Worm (Caenorhabditis elegans) whole organism, late embryonic: ENCODE results near the gene T22G5.1.

Experiments used
- C08G9.2 ChIP-seq: sonication (generic microtip); optimal IDR thresholded peaks from 2 replicates; lab custom pipeline; 2016; ENCODE audit warnings: mild to moderate bottlenecking, missing genetic modification characterization, moderate library complexity, missing compliant biosample characterization
- F13H6.1 ChIP-seq: sonication (generic microtip); optimal IDR thresholded peaks from 2 replicates; lab custom pipeline; 2016; ENCODE audit warnings: missing genetic modification characterization, missing compliant biosample characterization
- T23F11.4 ChIP-seq: fragments of 200-800 bp; sonication (Bioruptor generic); optimal IDR thresholded peaks from 2 replicates; lab custom pipeline; 2018; ENCODE audit warnings: mild to moderate bottlenecking, missing genetic modification characterization, missing compliant biosample characterization
- Y22D7AL.16 ChIP-seq: sonication (generic microtip); optimal IDR thresholded peaks from 2 replicates; lab custom pipeline; 2016; ENCODE audit warnings: missing genetic modification characterization, missing compliant biosample characterization
- ama-1 ChIP-seq: fragments of 150-350 bp; optimal IDR thresholded peaks from 2 replicates; lab custom pipeline; 2014
- ceh-14 ChIP-seq: sonication (generic microtip); optimal IDR thresholded peaks from 2 replicates; lab custom pipeline; 2016; ENCODE audit warnings: missing genotype, missing genetic modification characterization, missing compliant biosample characterization
- ceh-18 ChIP-seq: sonication (generic microtip); optimal IDR thresholded peaks from 2 replicates; lab custom pipeline; 2016; ENCODE audit warnings: missing genetic modification characterization, missing compliant biosample characterization
- ceh-19 ChIP-seq: fragments of 200-800 bp; sonication (Bioruptor generic); optimal IDR thresholded peaks from 2 replicates; lab custom pipeline; 2018; ENCODE audit warnings: mild to moderate bottlenecking, missing genetic modification characterization, missing compliant biosample characterization
- ceh-22 ChIP-seq: sonication (generic microtip); optimal IDR thresholded peaks from 2 replicates; lab custom pipeline; 2017; ENCODE audit warnings: missing biosample characterization, missing genetic modification characterization
- ceh-24 ChIP-seq: sonication (generic microtip); optimal IDR thresholded peaks from 2 replicates; lab custom pipeline; 2016; ENCODE audit warnings: mild to moderate bottlenecking, missing genetic modification characterization, missing compliant biosample characterization
- ceh-31 ChIP-seq: sonication (generic microtip); optimal IDR thresholded peaks from 2 replicates; lab custom pipeline; 2016; ENCODE audit warnings: missing genetic modification characterization, missing compliant biosample characterization
- ceh-34 ChIP-seq: sonication (generic microtip); optimal IDR thresholded peaks from 2 replicates; lab custom pipeline; 2016; ENCODE audit warnings: mild to moderate bottlenecking, missing genetic modification characterization, missing compliant biosample characterization
- ceh-6 ChIP-seq: fragments of 200-800 bp; sonication (Bioruptor generic); optimal IDR thresholded peaks from 2 replicates; lab custom pipeline; 2018; ENCODE audit warnings: mild to moderate bottlenecking, missing genetic modification characterization, missing compliant biosample characterization
- ceh-9 ChIP-seq: sonication (generic microtip); optimal IDR thresholded peaks from 2 replicates; lab custom pipeline; 2016; ENCODE audit warnings: mild to moderate bottlenecking, missing genetic modification characterization, inconsistent platforms, missing compliant biosample characterization
- che-1 ChIP-seq: sonication (generic microtip); optimal IDR thresholded peaks from 2 replicates; lab custom pipeline; 2016; ENCODE audit warnings: mild to moderate bottlenecking, missing genetic modification characterization, missing compliant biosample characterization
- dmd-4 ChIP-seq: sonication (generic microtip); optimal IDR thresholded peaks from 2 replicates; lab custom pipeline; 2016; ENCODE audit warnings: borderline replicate concordance, missing genetic modification characterization, missing compliant biosample characterization
- dve-1 ChIP-seq: sonication (generic microtip); optimal IDR thresholded peaks from 2 replicates; lab custom pipeline; 2017; ENCODE audit warnings: antibody characterized with exemption, mild to moderate bottlenecking, missing genetic modification characterization, missing compliant biosample characterization
- elt-2 ChIP-seq: sonication (generic microtip); optimal IDR thresholded peaks from 2 replicates; lab custom pipeline; 2016; ENCODE audit warnings: missing genetic modification reagents, missing genetic modification characterization, missing compliant biosample characterization
- fax-1 ChIP-seq: sonication (generic microtip); optimal IDR thresholded peaks from 2 replicates; lab custom pipeline; 2016; ENCODE audit warnings: missing genotype, missing genetic modification characterization, missing compliant biosample characterization
- fkh-10 ChIP-seq: fragments of 150-350 bp; optimal IDR thresholded peaks from 2 replicates; lab custom pipeline; 2014; ENCODE audit warnings: missing biosample characterization, missing genetic modification reagents, missing genetic modification characterization
- fkh-6 ChIP-seq: sonication (generic microtip); optimal IDR thresholded peaks from 2 replicates; lab custom pipeline; 2016; ENCODE audit warnings: missing genetic modification characterization, missing compliant biosample characterization
- gmeb-2 ChIP-seq: sonication (generic microtip); optimal IDR thresholded peaks from 2 replicates; lab custom pipeline; 2016; ENCODE audit warnings: missing genetic modification characterization, inconsistent platforms, missing compliant biosample characterization
- hlh-13 ChIP-seq: fragments of 200-800 bp; sonication (Bioruptor generic); optimal IDR thresholded peaks from 2 replicates; lab custom pipeline; 2018; ENCODE audit warnings: mild to moderate bottlenecking, missing genetic modification characterization, missing compliant biosample characterization
- hlh-15 ChIP-seq: sonication (generic microtip); optimal IDR thresholded peaks from 2 replicates; lab custom pipeline; 2016; ENCODE audit warnings: missing genetic modification characterization, missing compliant biosample characterization
- hlh-8 ChIP-seq: sonication (generic microtip); optimal IDR thresholded peaks from 2 replicates; lab custom pipeline; 2016; ENCODE audit warnings: missing genotype, missing genetic modification characterization, missing compliant biosample characterization
- lin-11 ChIP-seq: fragments of 200-800 bp; sonication (Bioruptor generic); optimal IDR thresholded peaks from 2 replicates; lab custom pipeline; 2018; ENCODE audit warnings: mild to moderate bottlenecking, missing genetic modification characterization, missing compliant biosample characterization
- madf-2 ChIP-seq: sonication (generic microtip); optimal IDR thresholded peaks from 2 replicates; lab custom pipeline; 2017; ENCODE audit warnings: missing genetic modification characterization, missing compliant biosample characterization
- nhr-232 ChIP-seq: sonication (generic microtip); optimal IDR thresholded peaks from 2 replicates; lab custom pipeline; 2016; ENCODE audit warnings: missing genetic modification characterization, missing compliant biosample characterization
- pat-9 ChIP-seq: fragments of 200-800 bp; sonication (Bioruptor generic); optimal IDR thresholded peaks from 2 replicates; lab custom pipeline; 2018; ENCODE audit warnings: mild to moderate bottlenecking, missing genetic modification characterization, moderate library complexity, missing compliant biosample characterization
- pax-1 ChIP-seq: fragments of 150-350 bp; optimal IDR thresholded peaks from 2 replicates; lab custom pipeline; 2014; ENCODE audit warnings: missing biosample characterization, missing genetic modification characterization
- pha-4 ChIP-seq: fragments of 150-350 bp; optimal IDR thresholded peaks from 2 replicates; lab custom pipeline; 2018; ENCODE audit warnings: missing biosample characterization, missing genetic modification reagents, missing genetic modification characterization
- rnt-1 ChIP-seq: sonication (generic microtip); optimal IDR thresholded peaks from 2 replicates; lab custom pipeline; 2016; ENCODE audit warnings: missing genetic modification characterization, missing compliant biosample characterization
- syd-9 ChIP-seq: sonication (generic microtip); optimal IDR thresholded peaks from 2 replicates; lab custom pipeline; 2016; ENCODE audit warnings: mild to moderate bottlenecking, missing genetic modification characterization, moderate library complexity, missing compliant biosample characterization
- unc-3 ChIP-seq, 2 experiments: fragments of 200-800 bp in 1 of 2; sonication (Bioruptor generic) in 1 of 2; sonication (generic microtip) in 1 of 2; conservative IDR thresholded peaks in 1 of 2; optimal IDR thresholded peaks in 1 of 2; 2 replicates each; pipeline versions ENCODE4 v1.3.6 to Lab custom; 2016 to 2022; ENCODE audit warnings: missing compliant biosample characterization in 2 of 2, missing genetic modification characterization in 2 of 2, missing genetic modification reagents in 1 of 2
- unc-42 ChIP-seq: sonication (generic microtip); optimal IDR thresholded peaks from 2 replicates; lab custom pipeline; 2016; ENCODE audit warnings: missing genotype, missing genetic modification characterization, missing compliant biosample characterization
- unc-55 ChIP-seq: sonication (generic microtip); optimal IDR thresholded peaks from 2 replicates; lab custom pipeline; 2017; ENCODE audit warnings: missing biosample characterization, missing genetic modification reagents, missing genetic modification characterization
- ztf-16 ChIP-seq: sonication (generic microtip); optimal IDR thresholded peaks from 2 replicates; lab custom pipeline; 2017; ENCODE audit warnings: missing genetic modification characterization, missing compliant biosample characterization

T22G5.1 gene

ce11 chrV:13863700-13864099, 12.9 kb upstream of the T22G5.1 start:
- TF ChIP-seq Y22D7AL.16 (no peak), hlh-8 (tag; lab: Kevin White, UChicago) (no peak), fkh-10 (GFP tag; lab: Kevin White, UChicago) (no peak), ceh-22 (tag; lab: Kevin White, UChicago) (no peak), elt-2 (tag; lab: Kevin White, UChicago) (no peak), ceh-19 (GFP tag; lab: Kevin White, UChicago) (no peak), madf-2 (tag; lab: Kevin White, UChicago) (no peak), fax-1 (tag; lab: Kevin White, UChicago) (no peak), pax-1 (no peak)

- TF ChIP-seq hlh-13 (GFP tag; lab: Kevin White, UChicago) (no peak), madf-2 (tag; lab: Kevin White, UChicago) (no peak), C08G9.2 (no peak), che-1 (tag; lab: Kevin White, UChicago) (no peak), dve-1 (tag; lab: Kevin White, UChicago) (no peak), ceh-9 (no peak)
These were observed 10.3 kb upstream of the T22G5.1 start, which contains the start of gene nhr-175 for ce11 chrV:13866353-13866752. Gene nhr-175 (plus strand): TSS chrV:13866691.

DNA sequence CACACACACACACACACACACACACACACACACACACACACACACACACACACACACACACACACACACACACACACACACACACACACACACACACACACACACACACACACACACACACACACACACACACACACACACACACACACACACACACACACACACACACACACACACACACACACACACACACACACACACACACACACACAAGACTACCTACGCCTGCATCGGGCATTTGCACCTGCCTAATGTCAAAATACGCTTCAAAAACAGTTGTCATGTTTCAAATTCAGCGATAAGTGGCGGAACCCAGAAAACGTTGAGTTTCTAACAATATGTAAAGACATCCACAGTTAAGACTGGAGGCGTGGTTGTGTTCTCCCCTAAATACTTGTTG, 7.7 kb upstream of the T22G5.1 start:
- TF ChIP-seq pat-9 (peak; percentile 50), lin-11 (tag; lab: Kevin White, UChicago) (peak; percentile 33), ceh-6 (GFP tag; lab: Kevin White, UChicago) (peak; percentile 51), gmeb-2 (tag; lab: Kevin White, UChicago) (peak; percentile 29), ceh-19 (GFP tag; lab: Kevin White, UChicago) (peak; percentile 51)

DNA sequence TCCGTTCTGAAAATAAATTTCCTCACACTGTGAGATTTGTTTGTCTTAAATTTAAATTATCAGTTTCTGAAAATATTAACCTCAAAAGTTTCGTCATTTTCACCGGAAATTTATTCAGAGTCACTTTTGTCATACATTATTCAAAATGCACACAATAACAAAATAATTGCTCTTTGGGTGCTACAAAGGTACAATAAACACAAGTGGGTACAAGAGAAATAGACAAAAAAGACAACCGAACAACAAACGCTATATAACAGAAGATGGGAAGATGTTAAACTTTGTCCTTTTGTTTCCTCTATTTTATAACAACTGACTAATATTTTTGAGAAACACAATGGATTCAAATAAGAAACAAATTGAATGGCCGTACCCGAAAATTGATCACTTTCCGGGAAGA, 7.1 kb upstream of the T22G5.1 start:
- no peak for TF ChIP-seq C08G9.2
- no peak for TF ChIP-seq elt-2 (tag; lab: Kevin White, UChicago)
- no peak for TF ChIP-seq hlh-8 (tag; lab: Kevin White, UChicago)
- no peak for TF ChIP-seq ama-1
- TF ChIP-seq ceh-19 (GFP tag; lab: Kevin White, UChicago), result no peak
- no peak for TF ChIP-seq unc-55 (GFP tag; lab: Kevin White, UChicago)
- no peak for TF ChIP-seq pax-1
- no peak for TF ChIP-seq T23F11.4 (GFP tag; lab: Kevin White, UChicago)

- TF ChIP-seq fkh-10 (GFP tag; lab: Kevin White, UChicago) (no peak), ceh-31 (no peak), fkh-6 (tag; lab: Kevin White, UChicago) (no peak), unc-3 (GFP tag; conservative IDR thresholded peaks at IDR 0.05; lab: Robert Waterston, UW) (no peak), unc-3 (tag; optimal IDR thresholded peaks at IDR 0.05; lab: Kevin White, UChicago) (no peak), madf-2 (tag; lab: Kevin White, UChicago) (no peak), ztf-16 (tag; lab: Kevin White, UChicago) (no peak), F13H6.1 (no peak), hlh-15 (tag; lab: Kevin White, UChicago) (no peak)
These were observed 3.7 kb upstream of the T22G5.1 start, which contains the start of gene cpt-5 for ce11 chrV:13872895-13873294. Gene cpt-5 (plus strand): TSS chrV:13873195.

DNA sequence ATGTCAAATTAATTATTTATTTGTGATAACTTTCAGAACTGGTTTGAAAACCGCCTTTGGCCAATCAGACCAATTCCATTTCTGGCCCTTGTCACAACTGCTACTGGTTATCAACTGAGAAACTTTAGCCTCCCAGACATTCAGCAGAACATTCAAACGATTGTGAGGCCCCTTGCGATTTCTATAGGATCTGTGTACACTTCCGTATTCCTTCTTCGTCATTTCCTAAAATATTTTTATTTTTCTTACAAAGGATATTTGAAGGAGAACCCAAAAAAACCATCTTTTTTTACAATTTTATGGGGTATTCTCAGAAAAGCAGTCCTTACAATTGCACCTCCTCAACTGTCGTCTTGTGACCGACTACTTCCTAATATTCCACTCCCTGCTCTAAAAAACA, 3.3 kb upstream of the T22G5.1 start:
- no peak for TF ChIP-seq syd-9
- no peak for TF ChIP-seq pha-4
- TF ChIP-seq unc-55 (GFP tag; lab: Kevin White, UChicago), result no peak
- no peak for TF ChIP-seq ceh-18 (tag; lab: Kevin White, UChicago)
- TF ChIP-seq dmd-4, result no peak
- no peak for TF ChIP-seq ceh-34 (tag; lab: Kevin White, UChicago)
- TF ChIP-seq ceh-24 (tag; lab: Kevin White, UChicago), result no peak
- no peak for TF ChIP-seq nhr-232 (tag; lab: Kevin White, UChicago)
- no peak for TF ChIP-seq rnt-1
- no peak for TF ChIP-seq unc-42 (tag; lab: Kevin White, UChicago)
- no peak for TF ChIP-seq ceh-14 (tag; lab: Kevin White, UChicago)
- no peak for TF ChIP-seq hlh-13 (GFP tag; lab: Kevin White, UChicago)
